Worm (Caenorhabditis elegans) whole organism, L4 larva: ENCODE results near the gene R07E5.5.

Experiments used
- Y105C5A.15 ChIP-seq: fragments of 200-800 bp; sonication (Bioruptor generic); IDR thresholded peaks from 2 replicates; pipeline ENCODE4 v1.3.6; 2022; ENCODE audit warnings: missing genetic modification characterization, missing compliant biosample characterization
- attf-4 ChIP-seq: sonication (generic microtip); optimal IDR thresholded peaks from 3 replicates; lab custom pipeline; 2017; ENCODE audit warnings: missing biosample characterization, missing genetic modification characterization
- mep-1 ChIP-seq: fragments of 150-350 bp; sonication (generic microtip); optimal IDR thresholded peaks from 3 replicates; lab custom pipeline; 2014; ENCODE audit warnings: missing biosample characterization, missing genetic modification characterization

DNA sequence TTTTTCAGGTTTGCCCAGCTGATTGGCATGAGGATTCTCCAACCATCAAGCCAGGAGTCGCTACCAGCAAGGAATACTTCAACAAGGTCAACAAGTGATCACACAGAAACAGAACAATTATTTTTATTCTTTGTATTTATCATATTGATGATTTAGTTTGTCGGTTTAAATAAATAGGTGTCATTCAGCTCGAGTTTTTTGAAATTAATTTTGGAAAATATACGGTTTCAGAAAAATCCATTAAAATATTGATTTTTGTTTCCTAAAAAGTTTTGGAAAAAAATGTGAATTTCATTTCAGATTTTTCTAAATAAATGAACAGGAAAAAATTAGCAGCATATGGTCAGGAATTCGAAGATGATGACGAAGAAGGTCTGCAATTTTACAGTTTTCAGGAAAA is 11.0 kb downstream of the R07E5.5 start, which contains the start of gene gpch-1:
- no peak for TF ChIP-seq attf-4 (tag; lab: Kevin White, UChicago)
- TF ChIP-seq mep-1 (tag; lab: Kevin White, UChicago) = no peak
- TF ChIP-seq Y105C5A.15 (GFP tag; lab: Robert Waterston, UW) = no peak
